Fruit fly (Drosophila melanogaster) whole organism, prepupa: Measurements from ENCODE around the gene CG7246.

Experiments used
- CG10631 ChIP-seq: fragments of 200-800 bp; sonication (Bioruptor generic); optimal IDR thresholded peaks from 2 replicates; lab custom pipeline; 2016; ENCODE audit warnings: missing biosample characterization, missing genetic modification characterization
- CG10669 ChIP-seq: fragments of 200-800 bp; sonication (Bioruptor generic); optimal IDR thresholded peaks from 3 replicates; lab custom pipeline; 2018; ENCODE audit warnings: missing biosample characterization, mild to moderate bottlenecking, missing genetic modification characterization, moderate library complexity
- CG11762 ChIP-seq: fragments of 200-800 bp; sonication (Bioruptor generic); optimal IDR thresholded peaks from 3 replicates; lab custom pipeline; 2016; ENCODE audit warnings: missing biosample characterization, missing genetic modification characterization; ENCODE audit not compliant: insufficient read depth
- CG11902 ChIP-seq: fragments of 200-800 bp; sonication (Bioruptor generic); optimal IDR thresholded peaks from 3 replicates; lab custom pipeline; 2016; ENCODE audit warnings: missing biosample characterization, missing genetic modification characterization
- CG15336 ChIP-seq: fragments of 200-800 bp; sonication (Bioruptor generic); IDR thresholded peaks from 2 replicates; pipeline ENCODE4 v1.3.6; 2022; ENCODE audit warnings: missing biosample characterization, missing genetic modification characterization
- CG1621 ChIP-seq: fragments of 200-800 bp; sonication (Bioruptor generic); optimal IDR thresholded peaks from 3 replicates; lab custom pipeline; 2018; ENCODE audit warnings: missing biosample characterization, mild to moderate bottlenecking, missing genetic modification characterization
- CG16779 ChIP-seq: fragments of 200-800 bp; sonication (Bioruptor generic); optimal IDR thresholded peaks from 3 replicates; lab custom pipeline; 2017; ENCODE audit warnings: missing biosample characterization, mild to moderate bottlenecking, missing genetic modification characterization
- CG3032 ChIP-seq: fragments of 200-800 bp; optimal IDR thresholded peaks from 2 replicates; lab custom pipeline; 2019; ENCODE audit warnings: missing biosample characterization, mild to moderate bottlenecking, missing genetic modification characterization, moderate library complexity
- CG31627 ChIP-seq: fragments of 200-800 bp; sonication (Bioruptor generic); optimal IDR thresholded peaks from 3 replicates; lab custom pipeline; 2016; ENCODE audit warnings: missing biosample characterization, missing genetic modification characterization
- CG32006 ChIP-seq: fragments of 200-800 bp; sonication (Bioruptor generic); optimal IDR thresholded peaks from 3 replicates; lab custom pipeline; 2017; ENCODE audit warnings: missing biosample characterization, mild to moderate bottlenecking, missing genetic modification characterization
- CG34406 ChIP-seq: fragments of 200-800 bp; sonication (Bioruptor generic); optimal IDR thresholded peaks from 3 replicates; lab custom pipeline; 2016; ENCODE audit warnings: missing biosample characterization, missing genetic modification characterization
- CG4318 ChIP-seq: fragments of 200-800 bp; sonication (Bioruptor generic); optimal IDR thresholded peaks from 3 replicates; lab custom pipeline; 2017; ENCODE audit warnings: missing biosample characterization, mild to moderate bottlenecking, missing genetic modification characterization
- CG6276 ChIP-seq: fragments of 200-800 bp; sonication (Bioruptor generic); optimal IDR thresholded peaks from 2 replicates; lab custom pipeline; 2017; ENCODE audit warnings: missing biosample characterization, mild to moderate bottlenecking, missing genetic modification characterization
- CG6792 ChIP-seq: fragments of 200-800 bp; sonication (Bioruptor generic); optimal IDR thresholded peaks from 3 replicates; lab custom pipeline; 2016; ENCODE audit warnings: missing biosample characterization, missing genetic modification characterization
- CG6808 ChIP-seq: fragments of 200-800 bp; sonication (Bioruptor generic); optimal IDR thresholded peaks from 3 replicates; lab custom pipeline; 2017; ENCODE audit warnings: missing biosample characterization, missing genetic modification characterization, mild to moderate bottlenecking, moderate library complexity, missing genetic modification reagents
- CG6854 ChIP-seq: fragments of 200-800 bp; sonication (Bioruptor generic); optimal IDR thresholded peaks from 2 replicates; lab custom pipeline; 2017; ENCODE audit warnings: missing biosample characterization, mild to moderate bottlenecking, missing genetic modification characterization
- CG7368 ChIP-seq: fragments of 200-800 bp; sonication (Bioruptor generic); optimal IDR thresholded peaks from 3 replicates; lab custom pipeline; 2016; ENCODE audit warnings: missing biosample characterization, missing genetic modification characterization
- CG8119 ChIP-seq: fragments of 200-800 bp; sonication (Bioruptor generic); IDR thresholded peaks from 3 replicates; pipeline ENCODE4 v1.3.6; 2022; ENCODE audit warnings: missing biosample characterization, missing genetic modification characterization
- CG8319 ChIP-seq: fragments of 200-800 bp; sonication (Bioruptor generic); optimal IDR thresholded peaks from 3 replicates; lab custom pipeline; 2016; ENCODE audit warnings: missing biosample characterization, missing genetic modification characterization
- CG9139 ChIP-seq: fragments of 200-800 bp; sonication (Bioruptor generic); optimal IDR thresholded peaks from 3 replicates; lab custom pipeline; 2017; ENCODE audit warnings: missing biosample characterization, mild to moderate bottlenecking, missing genetic modification characterization
- Eip75B ChIP-seq: fragments of 200-800 bp; sonication (Bioruptor generic); optimal IDR thresholded peaks from 3 replicates; lab custom pipeline; 2016; ENCODE audit warnings: missing biosample characterization, missing genetic modification characterization
- Eip78C ChIP-seq: fragments of 200-800 bp; sonication (Bioruptor generic); peaks from one replicate; lab custom pipeline; 2016; ENCODE audit warnings: missing biosample characterization, missing genetic modification characterization
- Eip93F ChIP-seq: fragments of 200-800 bp; sonication (Bioruptor generic); optimal IDR thresholded peaks from 2 replicates; lab custom pipeline; 2016; ENCODE audit warnings: missing biosample characterization, mild to moderate bottlenecking, missing genetic modification characterization
- Ets21C ChIP-seq: fragments of 200-800 bp; sonication (Bioruptor generic); optimal IDR thresholded peaks from 3 replicates; lab custom pipeline; 2016; ENCODE audit warnings: missing biosample characterization, missing genetic modification characterization
- Gug ChIP-seq: fragments of 200-800 bp; sonication (Bioruptor generic); IDR thresholded peaks from 2 replicates; pipeline ENCODE4 v1.3.6; 2022; ENCODE audit warnings: missing biosample characterization, missing genetic modification characterization
- Hr39 ChIP-seq: fragments of 200-800 bp; sonication (Bioruptor generic); optimal IDR thresholded peaks from 2 replicates; lab custom pipeline; 2016; ENCODE audit warnings: missing biosample characterization, missing genetic modification characterization
- Lpt ChIP-seq: fragments of 200-800 bp; sonication (Bioruptor generic); optimal IDR thresholded peaks from 3 replicates; lab custom pipeline; 2016; ENCODE audit warnings: missing biosample characterization, missing genetic modification characterization
- Met ChIP-seq: fragments of 200-800 bp; sonication (Bioruptor generic); optimal IDR thresholded peaks from 3 replicates; lab custom pipeline; 2016; ENCODE audit warnings: missing biosample characterization, missing genetic modification characterization
- OdsH ChIP-seq: fragments of 200-800 bp; sonication (Bioruptor generic); optimal IDR thresholded peaks from 3 replicates; lab custom pipeline; 2016; ENCODE audit warnings: missing biosample characterization, missing genetic modification characterization
- Smox ChIP-seq: fragments of 200-800 bp; sonication (Bioruptor generic); optimal IDR thresholded peaks from 3 replicates; lab custom pipeline; 2016; ENCODE audit warnings: missing biosample characterization, missing genetic modification characterization
- Sox102F ChIP-seq: fragments of 200-800 bp; sonication (Bioruptor generic); optimal IDR thresholded peaks from 2 replicates; lab custom pipeline; 2016; ENCODE audit warnings: missing biosample characterization, mild to moderate bottlenecking, missing genetic modification characterization
- Sox15 ChIP-seq: fragments of 200-800 bp; sonication (Bioruptor generic); optimal IDR thresholded peaks from 3 replicates; lab custom pipeline; 2016; ENCODE audit warnings: missing biosample characterization, missing genetic modification characterization
- achi ChIP-seq: fragments of 200-800 bp; sonication (Bioruptor generic); optimal IDR thresholded peaks from 3 replicates; lab custom pipeline; 2016; ENCODE audit warnings: missing biosample characterization, missing genetic modification characterization
- acj6 ChIP-seq: fragments of 200-800 bp; sonication (Bioruptor generic); optimal IDR thresholded peaks from 3 replicates; lab custom pipeline; 2016; ENCODE audit warnings: missing biosample characterization, missing genetic modification characterization
- cyc ChIP-seq: fragments of 200-800 bp; sonication (Bioruptor generic); optimal IDR thresholded peaks from 3 replicates; lab custom pipeline; 2016; ENCODE audit warnings: missing biosample characterization, missing genetic modification characterization
- dac ChIP-seq: fragments of 200-800 bp; sonication (Bioruptor generic); optimal IDR thresholded peaks from 2 replicates; lab custom pipeline; 2017; ENCODE audit warnings: missing biosample characterization, mild to moderate bottlenecking, missing genetic modification characterization
- dsx ChIP-seq: fragments of 200-800 bp; optimal IDR thresholded peaks from 3 replicates; lab custom pipeline; 2019; ENCODE audit warnings: missing biosample characterization, mild to moderate bottlenecking, missing genetic modification characterization, moderate library complexity; ENCODE audit not compliant: poor library complexity, severe bottlenecking
- eg ChIP-seq: fragments of 200-800 bp; sonication (Bioruptor generic); IDR thresholded peaks from 3 replicates; pipeline ENCODE4 v1.3.6; 2022; ENCODE audit warnings: missing biosample characterization, missing genetic modification characterization
- fd59A ChIP-seq: fragments of 200-800 bp; sonication (Bioruptor generic); optimal IDR thresholded peaks from 2 replicates; lab custom pipeline; 2017; ENCODE audit warnings: missing biosample characterization, mild to moderate bottlenecking, missing genetic modification characterization, missing genetic modification reagents
- fd85E ChIP-seq: fragments of 200-800 bp; sonication (Bioruptor generic); optimal IDR thresholded peaks from 3 replicates; lab custom pipeline; 2016; ENCODE audit warnings: missing biosample characterization, missing genetic modification characterization
- fkh ChIP-seq: fragments of 200-800 bp; sonication (Bioruptor generic); optimal IDR thresholded peaks from 3 replicates; lab custom pipeline; 2017; ENCODE audit warnings: missing biosample characterization, mild to moderate bottlenecking, missing genetic modification characterization, moderate library complexity
- lz ChIP-seq: fragments of 200-800 bp; sonication (Bioruptor generic); optimal IDR thresholded peaks from 3 replicates; lab custom pipeline; 2016; ENCODE audit warnings: missing biosample characterization, missing genetic modification characterization
- net ChIP-seq: fragments of 200-800 bp; sonication (Bioruptor generic); optimal IDR thresholded peaks from 3 replicates; lab custom pipeline; 2016; ENCODE audit warnings: missing biosample characterization, missing genetic modification characterization
- pdm3 ChIP-seq: fragments of 200-800 bp; sonication (Bioruptor generic); optimal IDR thresholded peaks from 3 replicates; lab custom pipeline; 2016; ENCODE audit warnings: missing biosample characterization, missing genetic modification characterization
- salr ChIP-seq, 2 experiments: fragments of 200-800 bp; sonication (Bioruptor generic); optimal IDR thresholded peaks; 3 replicates each; lab custom pipeline; 2016 to 2018; ENCODE audit warnings: missing biosample characterization in 2 of 2, missing genetic modification characterization in 2 of 2, mild to moderate bottlenecking in 1 of 2
- ss ChIP-seq, 2 experiments: fragments of 200-800 bp; sonication (Bioruptor generic); optimal IDR thresholded peaks; 2 replicates in 1 of 2; 3 replicates in 1 of 2; lab custom pipeline; 2017 to 2018; ENCODE audit warnings: mild to moderate bottlenecking in 2 of 2, missing biosample characterization in 2 of 2, missing genetic modification characterization in 2 of 2, moderate library complexity in 1 of 2
- topi ChIP-seq: fragments of 200-800 bp; sonication (Bioruptor generic); optimal IDR thresholded peaks from 3 replicates; lab custom pipeline; 2016; ENCODE audit warnings: missing biosample characterization, missing genetic modification characterization

Gene CG7246

DNA sequence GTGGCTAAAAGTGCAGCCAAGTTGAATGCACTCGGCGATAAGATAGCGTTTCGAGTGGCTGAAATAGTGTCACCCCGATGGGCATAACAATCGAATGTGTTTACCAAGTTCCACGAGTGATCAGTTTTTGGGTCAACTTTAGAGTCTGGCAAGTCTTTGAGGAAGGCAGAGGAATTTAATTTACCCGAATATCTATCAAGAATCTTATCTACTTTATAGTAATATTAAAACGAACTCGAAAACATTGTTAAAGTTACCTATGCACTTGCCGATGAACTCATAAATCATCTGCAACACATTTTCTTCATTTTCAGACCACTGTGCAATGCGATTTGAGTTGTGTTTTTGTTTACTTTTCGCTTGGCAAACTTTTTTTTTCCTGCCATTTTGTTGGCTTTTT lies 19.6 kb downstream of the CG7246 start (continued):
- TF ChIP-seq CG1621: no peak
- peak; percentile 1 for TF ChIP-seq CG3032 (tag; lab: Kevin White, UChicago)
- TF ChIP-seq CG32006 (GFP tag; lab: Kevin White, UChicago): peak; percentile 66
- TF ChIP-seq dac (GFP tag; lab: Kevin White, UChicago): peak; percentile 29
- TF ChIP-seq Sox102F (GFP tag; lab: Kevin White, UChicago): peak; percentile 23
- no peak for TF ChIP-seq CG6854 (GFP tag; lab: Kevin White, UChicago)
- peak; percentile 50; the same call in 1 of the 2 replicates for TF ChIP-seq CG15336 (GFP tag; lab: Robert Waterston, UW)
- peak; percentile 37 for TF ChIP-seq CG11762 (GFP tag; lab: Kevin White, UChicago)
- TF ChIP-seq lz (GFP tag; lab: Kevin White, UChicago): no peak
- peak; percentile 42 for TF ChIP-seq pdm3 (GFP tag; lab: Kevin White, UChicago)
- no peak for TF ChIP-seq CG9139
- TF ChIP-seq Met (GFP tag; lab: Kevin White, UChicago): peak; percentile 34
- TF ChIP-seq OdsH (GFP tag; lab: Kevin White, UChicago): peak; percentile 45
- TF ChIP-seq, all 60 proteins: peak for 41

dm6 chrX:9060078-9060477 lies 20.8 kb downstream of the CG7246 start:
- peak; percentile 39 for TF ChIP-seq fd85E (GFP tag; lab: Kevin White, UChicago)
- peak; percentile 85 for TF ChIP-seq OdsH (GFP tag; lab: Kevin White, UChicago)
- TF ChIP-seq Lpt (GFP tag; lab: Kevin White, UChicago): peak; percentile 85
- TF ChIP-seq CG11902: peak; percentile 75
- TF ChIP-seq CG31627: peak; percentile 76
- peak; percentile 75 for TF ChIP-seq CG4318
- TF ChIP-seq cyc (GFP tag; lab: Kevin White, UChicago): peak; percentile 81
- peak; percentile 78 for TF ChIP-seq Smox
- peak; percentile 85 for TF ChIP-seq CG6792
- TF ChIP-seq CG34406 (GFP tag; lab: Kevin White, UChicago): peak; percentile 85
- TF ChIP-seq pdm3 (GFP tag; lab: Kevin White, UChicago): peak; percentile 89
- peak; percentile 63 for TF ChIP-seq Sox15 (GFP tag; lab: Kevin White, UChicago)
- peak; percentile 92 for TF ChIP-seq CG8119 (GFP tag; lab: Robert Waterston, UW)
- TF ChIP-seq net: peak; percentile 85
- TF ChIP-seq CG32006 (GFP tag; lab: Kevin White, UChicago): peak; percentile 90
- peak; percentile 61 to 69 for TF ChIP-seq ss (GFP tag; optimal IDR thresholded peaks at IDR 0.05; lab: Kevin White, UChicago)
- peak; percentile 76 for TF ChIP-seq Eip75B (GFP tag; lab: Kevin White, UChicago)
- peak; percentile 86 for TF ChIP-seq topi (GFP tag; lab: Kevin White, UChicago)
- peak; percentile 75 for TF ChIP-seq dsx (GFP tag; lab: Kevin White, UChicago)
- peak; percentile 71 for TF ChIP-seq CG6854 (GFP tag; lab: Kevin White, UChicago)
- TF ChIP-seq salr (GFP tag; optimal IDR thresholded peaks at IDR 0.05; lab: Kevin White, UChicago): peak; percentile 65 to 70
- TF ChIP-seq CG11762 (GFP tag; lab: Kevin White, UChicago): peak; percentile 71
- TF ChIP-seq CG15336 (GFP tag; lab: Robert Waterston, UW): peak; percentile 95
- TF ChIP-seq dac (GFP tag; lab: Kevin White, UChicago): peak; percentile 68
- peak; percentile 83 for TF ChIP-seq acj6 (GFP tag; lab: Kevin White, UChicago)
- peak; percentile 94 for TF ChIP-seq Eip78C (GFP tag; lab: Kevin White, UChicago)
- TF ChIP-seq lz (GFP tag; lab: Kevin White, UChicago): peak; percentile 83
- peak; percentile 82 for TF ChIP-seq Gug
- TF ChIP-seq eg (GFP tag; lab: Robert Waterston, UW): peak; percentile 92
- peak; percentile 71 for TF ChIP-seq fd59A (GFP tag; lab: Kevin White, UChicago)
- TF ChIP-seq Eip93F (GFP tag; lab: Kevin White, UChicago): peak; percentile 26
- peak; percentile 68 for TF ChIP-seq Ets21C (GFP tag; lab: Kevin White, UChicago)
- TF ChIP-seq Met (GFP tag; lab: Kevin White, UChicago): peak; percentile 79
- TF ChIP-seq Sox102F (GFP tag; lab: Kevin White, UChicago): peak; percentile 82
- TF ChIP-seq fkh: no peak
- peak; percentile 73 for TF ChIP-seq CG7368 (GFP tag; lab: Kevin White, UChicago)
- peak; percentile 84 for TF ChIP-seq CG10669
- TF ChIP-seq CG8319 (GFP tag; lab: Kevin White, UChicago): peak; percentile 71
- peak; percentile 87 for TF ChIP-seq achi
- TF ChIP-seq CG16779 (tag; lab: Kevin White, UChicago): peak; percentile 43
- TF ChIP-seq CG6808 (GFP tag; lab: Kevin White, UChicago): peak; percentile 74
- TF ChIP-seq CG6276: peak; percentile 84
- peak; percentile 83 for TF ChIP-seq CG10631 (GFP tag; lab: Kevin White, UChicago)
- TF ChIP-seq Hr39 (GFP tag; lab: Kevin White, UChicago): peak; percentile 78
